Fruit fly (Drosophila melanogaster) whole organism, embryonic: ENCODE data around the gene Os-C.

Experiments used
- ATbp ChIP-seq: fragments of 200-800 bp; sonication (Bioruptor generic); optimal IDR thresholded peaks from 2 replicates; lab custom pipeline; 2017; ENCODE audit warnings: missing biosample characterization, mild to moderate bottlenecking, missing genetic modification characterization, missing genetic modification reagents
- Abd-B ChIP-seq: fragments of 200-800 bp; sonication (Bioruptor generic); optimal IDR thresholded peaks from 2 replicates; lab custom pipeline; 2018; ENCODE audit warnings: missing biosample characterization, mild to moderate bottlenecking, missing genetic modification characterization, moderate library complexity
- CG10431 ChIP-seq: fragments of 200-800 bp; sonication (Bioruptor generic); optimal IDR thresholded peaks from 3 replicates; lab custom pipeline; 2018; ENCODE audit warnings: missing biosample characterization, mild to moderate bottlenecking, missing genetic modification characterization
- CG12299 ChIP-seq: fragments of 200-800 bp; sonication (Bioruptor generic); optimal IDR thresholded peaks from 2 replicates; lab custom pipeline; 2018; ENCODE audit warnings: missing biosample characterization, mild to moderate bottlenecking, missing genetic modification characterization
- CG15269 ChIP-seq: fragments of 200-800 bp; sonication (Bioruptor generic); optimal IDR thresholded peaks from 2 replicates; lab custom pipeline; 2018; ENCODE audit warnings: missing biosample characterization, mild to moderate bottlenecking, missing genetic modification characterization, moderate library complexity
- CG15601 ChIP-seq: fragments of 200-800 bp; sonication (Bioruptor generic); optimal IDR thresholded peaks from 3 replicates; lab custom pipeline; 2019; ENCODE audit warnings: missing biosample characterization, mild to moderate bottlenecking, missing genetic modification characterization, moderate library complexity
- CG15696 ChIP-seq: fragments of 200-800 bp; sonication (Bioruptor generic); optimal IDR thresholded peaks from 2 replicates; lab custom pipeline; 2019; ENCODE audit warnings: missing biosample characterization, mild to moderate bottlenecking, missing genetic modification characterization, moderate library complexity
- CG17328 ChIP-seq: fragments of 200-800 bp; sonication (Bioruptor generic); IDR thresholded peaks from 2 replicates; pipeline ENCODE4 v1.3.6; 2022; ENCODE audit warnings: missing biosample characterization, missing genetic modification characterization
- CG17385 ChIP-seq: fragments of 200-800 bp; sonication (Bioruptor generic); optimal IDR thresholded peaks from 3 replicates; lab custom pipeline; 2018; ENCODE audit warnings: missing biosample characterization, mild to moderate bottlenecking, missing genetic modification characterization
- CG17829 ChIP-seq: fragments of 200-800 bp; optimal IDR thresholded peaks from 2 replicates; lab custom pipeline; 2019; ENCODE audit warnings: missing biosample characterization, mild to moderate bottlenecking, missing genetic modification characterization, moderate library complexity
- CG17912 ChIP-seq: fragments of 200-800 bp; sonication (Bioruptor generic); optimal IDR thresholded peaks from 2 replicates; lab custom pipeline; 2018; ENCODE audit warnings: missing biosample characterization, mild to moderate bottlenecking, missing genetic modification characterization
- CG2199 ChIP-seq: fragments of 200-800 bp; sonication (Bioruptor generic); IDR thresholded peaks from 3 replicates; pipeline ENCODE4 v1.3.6; 2022; ENCODE audit warnings: missing biosample characterization, missing genetic modification characterization
- CG2712 ChIP-seq: fragments of 200-800 bp; optimal IDR thresholded peaks from 3 replicates; lab custom pipeline; 2019; ENCODE audit warnings: missing biosample characterization, mild to moderate bottlenecking, missing genetic modification characterization, moderate library complexity
- CG30020 ChIP-seq: fragments of 200-800 bp; optimal IDR thresholded peaks from 2 replicates; lab custom pipeline; 2019; ENCODE audit warnings: missing biosample characterization, mild to moderate bottlenecking, missing genetic modification characterization, moderate library complexity
- CG30403 ChIP-seq: fragments of 200-800 bp; sonication (Bioruptor generic); optimal IDR thresholded peaks from 3 replicates; lab custom pipeline; 2016; ENCODE audit warnings: missing biosample characterization, missing genetic modification characterization
- CG6254 ChIP-seq: fragments of 200-800 bp; sonication (Bioruptor generic); optimal IDR thresholded peaks from 3 replicates; lab custom pipeline; 2017; ENCODE audit warnings: mild to moderate bottlenecking, missing biosample characterization, missing genetic modification reagents, missing genetic modification characterization
- CG7271 ChIP-seq: fragments of 200-800 bp; sonication (Bioruptor generic); optimal IDR thresholded peaks from 2 replicates; lab custom pipeline; 2018; ENCODE audit warnings: missing biosample characterization, mild to moderate bottlenecking, missing genetic modification characterization, moderate library complexity
- CG9932 ChIP-seq: fragments of 200-800 bp; sonication (Bioruptor generic); IDR thresholded peaks from 2 replicates; pipeline ENCODE4 v1.3.6; 2022; ENCODE audit warnings: missing biosample characterization, missing genetic modification characterization
- CTCF ChIP-seq: fragments of 200-800 bp; sonication (Bioruptor generic); optimal IDR thresholded peaks from 2 replicates; lab custom pipeline; 2017; ENCODE audit warnings: missing biosample characterization, mild to moderate bottlenecking, missing genetic modification characterization, moderate library complexity
- Ets97D ChIP-seq: fragments of 200-800 bp; sonication (Bioruptor generic); optimal IDR thresholded peaks from 3 replicates; lab custom pipeline; 2016; ENCODE audit warnings: missing biosample characterization, missing genetic modification characterization
- GATAe ChIP-seq: fragments of 200-800 bp; sonication (Bioruptor generic); conservative IDR thresholded peaks from 2 replicates; pipeline ENCODE4 v1.3.6; 2022; ENCODE audit warnings: missing biosample characterization, missing genetic modification characterization
- H2.0 ChIP-seq: fragments of 200-800 bp; sonication (Bioruptor generic); IDR thresholded peaks from 2 replicates; pipeline ENCODE4 v1.3.6; 2022; ENCODE audit warnings: missing biosample characterization, missing genetic modification characterization
- Hmx ChIP-seq: fragments of 200-800 bp; sonication (Bioruptor generic); optimal IDR thresholded peaks from 2 replicates; lab custom pipeline; 2016; ENCODE audit warnings: missing biosample characterization, missing genetic modification characterization
- Mad ChIP-seq: fragments of 200-800 bp; sonication (Bioruptor generic); optimal IDR thresholded peaks from 2 replicates; lab custom pipeline; 2016; ENCODE audit warnings: missing biosample characterization, missing genetic modification characterization
- Nf-YC ChIP-seq: fragments of 200-800 bp; optimal IDR thresholded peaks from 3 replicates; lab custom pipeline; 2019; ENCODE audit warnings: missing biosample characterization, mild to moderate bottlenecking, missing genetic modification characterization, moderate library complexity
- Ptx1 ChIP-seq: fragments of 200-800 bp; sonication (Bioruptor generic); IDR thresholded peaks from 2 replicates; pipeline ENCODE4 v1.3.6; 2022; ENCODE audit warnings: missing biosample characterization, missing genetic modification characterization
- Ravus ChIP-seq: fragments of 200-800 bp; sonication (Bioruptor generic); IDR thresholded peaks from 2 replicates; pipeline ENCODE4 v1.3.6; 2022; ENCODE audit warnings: missing biosample characterization, missing genetic modification characterization
- TFAM ChIP-seq: fragments of 200-800 bp; sonication (Bioruptor generic); optimal IDR thresholded peaks from 2 replicates; lab custom pipeline; 2017; ENCODE audit warnings: missing biosample characterization, missing genetic modification characterization, inconsistent platforms
- Taf1 ChIP-seq: fragments of 200-800 bp; sonication (Bioruptor generic); IDR thresholded peaks from 2 replicates; pipeline ENCODE4 v1.3.6; 2022; ENCODE audit warnings: missing biosample characterization, missing genetic modification characterization
- amos ChIP-seq: fragments of 200-800 bp; sonication (Bioruptor generic); IDR thresholded peaks from 2 replicates; pipeline ENCODE4 v1.3.6; 2022; ENCODE audit warnings: missing biosample characterization, missing genetic modification characterization; ENCODE audit not compliant: partially characterized antibody
- az2 ChIP-seq: fragments of 200-800 bp; sonication (Bioruptor generic); optimal IDR thresholded peaks from 3 replicates; lab custom pipeline; 2016; ENCODE audit warnings: missing biosample characterization, missing genetic modification characterization
- bsh ChIP-seq, 2 experiments: fragments of 200-800 bp; sonication (Bioruptor generic); optimal IDR thresholded peaks; 2 replicates each; lab custom pipeline; 2017 to 2018; ENCODE audit warnings: mild to moderate bottlenecking in 2 of 2, missing biosample characterization in 2 of 2, missing genetic modification characterization in 2 of 2, moderate library complexity in 1 of 2
- ci ChIP-seq: fragments of 200-800 bp; sonication (Bioruptor generic); IDR thresholded peaks from 3 replicates; pipeline ENCODE4 v1.3.6; 2022; ENCODE audit warnings: missing biosample characterization, missing genetic modification characterization
- dimm ChIP-seq: fragments of 200-800 bp; sonication (Bioruptor generic); IDR thresholded peaks from 2 replicates; pipeline ENCODE4 v1.3.6; 2022; ENCODE audit warnings: missing biosample characterization, missing genetic modification characterization
- dpn ChIP-seq, 2 experiments: fragments of 200-800 bp; sonication (Bioruptor generic); optimal IDR thresholded peaks; 3 replicates each; lab custom pipeline; 2016; ENCODE audit warnings: missing biosample characterization in 2 of 2, missing genetic modification characterization in 2 of 2
- eve ChIP-seq, 2 experiments: fragments of >200 bp; optimal IDR thresholded peaks; 2 replicates each; lab custom pipeline; 2017; ENCODE audit warnings: missing biosample characterization in 2 of 2, missing genetic modification characterization in 2 of 2
- grau ChIP-seq: fragments of 200-800 bp; optimal IDR thresholded peaks from 3 replicates; lab custom pipeline; 2019; ENCODE audit warnings: missing biosample characterization, mild to moderate bottlenecking, missing genetic modification characterization, moderate library complexity
- gt ChIP-seq: fragments of 200-800 bp; sonication (Bioruptor generic); IDR thresholded peaks from 2 replicates; pipeline ENCODE4 v1.3.6; 2022; ENCODE audit warnings: missing biosample characterization, missing genetic modification characterization
- hb ChIP-seq: fragments of 200-800 bp; sonication (Bioruptor generic); IDR thresholded peaks from 3 replicates; pipeline ENCODE4 v1.3.6; 2022; ENCODE audit warnings: missing biosample characterization, missing genetic modification characterization; ENCODE audit not compliant: partially characterized antibody
- hbn ChIP-seq: fragments of 200-800 bp; sonication (Bioruptor generic); IDR thresholded peaks from 2 replicates; pipeline ENCODE4 v1.3.6; 2022; ENCODE audit warnings: missing biosample characterization, missing genetic modification characterization; ENCODE audit not compliant: partially characterized antibody
- nmo ChIP-seq: fragments of 200-800 bp; sonication (Bioruptor generic); optimal IDR thresholded peaks from 2 replicates; lab custom pipeline; 2018; ENCODE audit warnings: missing biosample characterization, mild to moderate bottlenecking, missing genetic modification characterization, moderate library complexity
- otp ChIP-seq: fragments of 200-800 bp; sonication (Bioruptor generic); IDR thresholded peaks from 3 replicates; pipeline ENCODE4, ENCODE4 v1.3.6; 2022; ENCODE audit warnings: missing biosample characterization, missing genetic modification characterization
- p53 ChIP-seq: fragments of 200-800 bp; sonication (Bioruptor generic); optimal IDR thresholded peaks from 2 replicates; lab custom pipeline; 2016; ENCODE audit warnings: missing biosample characterization, missing genetic modification characterization
- pros ChIP-seq: fragments of 200-800 bp; sonication (Bioruptor generic); optimal IDR thresholded peaks from 3 replicates; lab custom pipeline; 2019; ENCODE audit warnings: missing biosample characterization, mild to moderate bottlenecking, missing genetic modification characterization, moderate library complexity
- repo ChIP-seq: fragments of 200-800 bp; sonication (Bioruptor generic); optimal IDR thresholded peaks from 2 replicates; lab custom pipeline; 2016; ENCODE audit warnings: missing biosample characterization, missing genetic modification characterization
- ro ChIP-seq: fragments of 200-800 bp; sonication (Bioruptor generic); IDR thresholded peaks from 2 replicates; pipeline ENCODE4 v1.3.6; 2022; ENCODE audit warnings: missing biosample characterization, missing genetic modification characterization
- tio ChIP-seq: fragments of 200-800 bp; sonication (Bioruptor generic); optimal IDR thresholded peaks from 2 replicates; lab custom pipeline; 2017; ENCODE audit warnings: missing biosample characterization, missing genetic modification characterization, inconsistent platforms
- trem ChIP-seq: fragments of 200-800 bp; optimal IDR thresholded peaks from 3 replicates; lab custom pipeline; 2019; ENCODE audit warnings: missing biosample characterization, mild to moderate bottlenecking, missing genetic modification characterization, moderate library complexity
- vnd ChIP-seq: fragments of 200-800 bp; sonication (Bioruptor generic); IDR thresholded peaks from 3 replicates; pipeline ENCODE4 v1.3.6; 2022; ENCODE audit warnings: missing biosample characterization, missing genetic modification characterization; ENCODE audit not compliant: partially characterized antibody
- wdn ChIP-seq: fragments of 200-800 bp; sonication (Bioruptor generic); IDR thresholded peaks from 2 replicates; pipeline ENCODE4 v1.3.6; 2022; ENCODE audit warnings: missing biosample characterization, missing genetic modification characterization
- zfh2 ChIP-seq: fragments of 200-800 bp; sonication (Bioruptor generic); optimal IDR thresholded peaks from 2 replicates; lab custom pipeline; 2016; ENCODE audit warnings: missing biosample characterization, missing genetic modification characterization

The Os-C gene

dm6 chr3R:8027203-8027688 lies 48.5 kb downstream of the Os-C start (continued):
- TF ChIP-seq CG15696 (tag; lab: Kevin White, UChicago) (peak; percentile 16), CG15601 (tag; lab: Kevin White, UChicago) (peak; percentile 92), CG17385 (GFP tag; lab: Kevin White, UChicago) (peak; percentile 92), CG30020 (no peak), amos (GFP tag; lab: Robert Waterston, UW) (no peak), Hmx (GFP tag; lab: Kevin White, UChicago) (no peak), CG30403 (GFP tag; lab: Kevin White, UChicago) (peak; percentile 85), ro (GFP tag; lab: Robert Waterston, UW) (0 out of 2 replicates have a peak, but pooled peaks have one; percentile 26), hbn (GFP tag; lab: Robert Waterston, UW) (0 out of 2 replicates have a peak, but pooled peaks have one; percentile 28), Mad (peak; percentile 34), ATbp (peak; percentile 86), pros (GFP tag; lab: Kevin White, UChicago) (no peak), dpn (GFP tag; optimal IDR thresholded peaks at IDR 0.05; lab: Kevin White, UChicago) (peak in 1 of 2 experiments; percentile 89), grau (tag; lab: Kevin White, UChicago) (peak; percentile 91), CG17829 (peak; percentile 83), dimm (GFP tag; lab: Robert Waterston, UW) (no peak; the same call in 1 of the 2 replicates), zfh2 (GFP tag; lab: Kevin White, UChicago) (peak; percentile 30), repo (GFP tag; lab: Kevin White, UChicago) (no peak), vnd (GFP tag; lab: Robert Waterston, UW) (no peak), CG10431 (GFP tag; lab: Kevin White, UChicago) (peak; percentile 85), TFAM (GFP tag; lab: Kevin White, UChicago) (no peak), H2.0 (GFP tag; lab: Robert Waterston, UW) (peak; percentile 70), CG6254 (peak; percentile 76), CG17912 (GFP tag; lab: Kevin White, UChicago) (peak; percentile 35), Ptx1 (GFP tag; lab: Robert Waterston, UW) (peak; percentile 86), tio (peak; percentile 81), bsh (GFP tag; optimal IDR thresholded peaks at IDR 0.05; lab: Kevin White, UChicago) (peak; percentile 89 to 91), hb (GFP tag; lab: Robert Waterston, UW) (no peak), CG7271 (no peak), wdn (GFP tag; lab: Robert Waterston, UW) (peak; percentile 59), CG9932 (GFP tag; lab: Robert Waterston, UW) (peak; percentile 73), Ets97D (GFP tag; lab: Kevin White, UChicago) (no peak), CG15269 (tag; lab: Kevin White, UChicago) (peak; percentile 93), nmo (GFP tag; lab: Kevin White, UChicago) (peak; percentile 92), Ravus (GFP tag; lab: Robert Waterston, UW) (no peak; the same call in 1 of the 2 replicates), eve (GFP tag; optimal IDR thresholded peaks at IDR 0.05; lab: Kevin White, UChicago) (no peak), Abd-B (GFP tag; lab: Kevin White, UChicago) (peak; percentile 74), p53 (GFP tag; lab: Kevin White, UChicago) (no peak), CG2199 (no peak), Nf-YC (peak; percentile 74), az2 (peak; percentile 87), CG17328 (GFP tag; lab: Robert Waterston, UW) (peak; percentile 66), gt (no peak), GATAe (GFP tag; lab: Robert Waterston, UW) (no peak), CG12299 (tag; lab: Kevin White, UChicago) (peak; percentile 85), ci (GFP tag; lab: Robert Waterston, UW) (peak; percentile 56; the same call in 1 of the 3 replicates), Taf1 (GFP tag; lab: Robert Waterston, UW) (no peak), CTCF (GFP tag; lab: Kevin White, UChicago) (peak; percentile 23), CG2712 (peak; percentile 90), otp (GFP tag; lab: Robert Waterston, UW) (no peak), trem (peak; percentile 71)
